Worm (Caenorhabditis elegans): Measurements from ENCODE around the gene C31H1.5.

ce11 chrIV:5820056-5820799 is 23.6 kb upstream of the C31H1.5 start:
- TF ChIP-seq W03F9.2 (tag; optimal IDR thresholded peaks at IDR 0.05) (no peak), him-1 (tag; optimal IDR thresholded peaks at IDR 0.05) (no peak)

Data from whole organism, L4/young adult.